Fruit fly (Drosophila melanogaster) whole organism, embryonic: ENCODE results near the gene crm.
A peak's percentile ranks its signal among the peaks of the same experiment; 100 is the strongest.

Experiments used
- Antp ChIP-seq: fragments of 200-800 bp; sonication (Bioruptor generic); optimal IDR thresholded peaks from 3 replicates; lab custom pipeline; 2016; ENCODE audit warnings: missing biosample characterization, missing genetic modification characterization
- CG10431 ChIP-seq: fragments of 200-800 bp; sonication (Bioruptor generic); optimal IDR thresholded peaks from 3 replicates; lab custom pipeline; 2018; ENCODE audit warnings: missing biosample characterization, mild to moderate bottlenecking, missing genetic modification characterization
- CG12659 ChIP-seq: fragments of 200-800 bp; sonication (Bioruptor generic); optimal IDR thresholded peaks from 3 replicates; lab custom pipeline; 2017; ENCODE audit warnings: mild to moderate bottlenecking, missing biosample characterization, missing genetic modification reagents, missing genetic modification characterization
- CG13123 ChIP-seq: fragments of 200-800 bp; sonication (Bioruptor generic); optimal IDR thresholded peaks from 2 replicates; lab custom pipeline; 2016; ENCODE audit warnings: missing biosample characterization, missing genetic modification characterization
- CG14441 ChIP-seq: fragments of 200-800 bp; sonication (Bioruptor generic); IDR thresholded peaks from 2 replicates; pipeline ENCODE4 v1.3.6; 2022; ENCODE audit warnings: missing biosample characterization, missing genetic modification characterization
- CG14710 ChIP-seq: fragments of 200-800 bp; sonication (Bioruptor generic); optimal IDR thresholded peaks from 3 replicates; lab custom pipeline; 2019; ENCODE audit warnings: missing biosample characterization, mild to moderate bottlenecking, missing genetic modification characterization, moderate library complexity
- CG17568 ChIP-seq: fragments of 200-800 bp; sonication (Bioruptor generic); optimal IDR thresholded peaks from 2 replicates; lab custom pipeline; 2018; ENCODE audit warnings: missing biosample characterization, mild to moderate bottlenecking, missing genetic modification characterization, moderate library complexity
- CG2889 ChIP-seq: fragments of 200-800 bp; sonication (Bioruptor generic); IDR thresholded peaks from 3 replicates; pipeline ENCODE4 v1.3.6; 2022; ENCODE audit warnings: missing biosample characterization, missing genetic modification characterization
- CG31365 ChIP-seq: fragments of 200-800 bp; sonication (Bioruptor generic); optimal IDR thresholded peaks from 2 replicates; lab custom pipeline; 2018; ENCODE audit warnings: missing biosample characterization, mild to moderate bottlenecking, missing genetic modification characterization
- CG32772 ChIP-seq: fragments of 200-800 bp; sonication (Bioruptor generic); IDR thresholded peaks from 2 replicates; pipeline ENCODE4 v1.3.6; 2022; ENCODE audit warnings: missing biosample characterization, missing genetic modification characterization
- CG34376 ChIP-seq: fragments of 200-800 bp; sonication (Bioruptor generic); optimal IDR thresholded peaks from 2 replicates; lab custom pipeline; 2018; ENCODE audit warnings: missing biosample characterization, mild to moderate bottlenecking, missing genetic modification characterization
- CG34422 ChIP-seq: fragments of 200-800 bp; sonication (Bioruptor generic); IDR thresholded peaks from 3 replicates; pipeline ENCODE4 v1.3.6; 2022; ENCODE audit warnings: missing biosample characterization, missing genetic modification characterization
- CG3995 ChIP-seq: fragments of 200-800 bp; sonication (Bioruptor generic); optimal IDR thresholded peaks from 3 replicates; lab custom pipeline; 2016; ENCODE audit warnings: missing biosample characterization, missing genetic modification characterization
- CG42726 ChIP-seq: fragments of 200-800 bp; sonication (Bioruptor generic); IDR thresholded peaks from 2 replicates; pipeline ENCODE4 v1.3.6; 2022; ENCODE audit warnings: missing biosample characterization, missing genetic modification characterization; ENCODE audit not compliant: partially characterized antibody
- CG8478 ChIP-seq: fragments of >200 bp; optimal IDR thresholded peaks from 2 replicates; lab custom pipeline; 2018
- Dek ChIP-seq: fragments of 200-800 bp; sonication (Bioruptor generic); optimal IDR thresholded peaks from 3 replicates; lab custom pipeline; 2019; ENCODE audit warnings: missing biosample characterization, mild to moderate bottlenecking, missing genetic modification characterization, moderate library complexity
- Dp ChIP-seq: fragments of 200-800 bp; sonication (Bioruptor generic); optimal IDR thresholded peaks from 2 replicates; lab custom pipeline; 2018; ENCODE audit warnings: missing biosample characterization, mild to moderate bottlenecking, missing genetic modification characterization, moderate library complexity
- HLH4C ChIP-seq: fragments of 200-800 bp; sonication (Bioruptor generic); IDR thresholded peaks from 3 replicates; pipeline ENCODE4 v1.3.6; 2022; ENCODE audit warnings: missing biosample characterization, missing genetic modification characterization; ENCODE audit not compliant: partially characterized antibody
- NFAT ChIP-seq: fragments of 200-800 bp; sonication (Bioruptor generic); IDR thresholded peaks from 2 replicates; pipeline ENCODE4 v1.3.6; 2022; ENCODE audit warnings: missing biosample characterization, missing genetic modification characterization
- Nf-YC ChIP-seq: fragments of 200-800 bp; optimal IDR thresholded peaks from 3 replicates; lab custom pipeline; 2019; ENCODE audit warnings: missing biosample characterization, mild to moderate bottlenecking, missing genetic modification characterization, moderate library complexity
- NfI ChIP-seq: fragments of 200-800 bp; sonication (Bioruptor generic); optimal IDR thresholded peaks from 3 replicates; lab custom pipeline; 2018; ENCODE audit warnings: missing biosample characterization, mild to moderate bottlenecking, missing genetic modification characterization, moderate library complexity
- Oli ChIP-seq: fragments of 200-800 bp; sonication (Bioruptor generic); optimal IDR thresholded peaks from 2 replicates; lab custom pipeline; 2018; ENCODE audit warnings: missing biosample characterization, mild to moderate bottlenecking, missing genetic modification characterization, moderate library complexity
- Optix ChIP-seq: fragments of 200-800 bp; sonication (Bioruptor generic); IDR thresholded peaks from 3 replicates; pipeline ENCODE4 v1.3.6; 2022; ENCODE audit warnings: missing biosample characterization, missing genetic modification characterization
- Rfx ChIP-seq: fragments of 200-800 bp; sonication (Bioruptor generic); IDR thresholded peaks from 2 replicates; pipeline ENCODE4 v1.3.6; 2022; ENCODE audit warnings: missing biosample characterization, missing genetic modification characterization
- Sox100B ChIP-seq: fragments of 200-800 bp; sonication (Bioruptor generic); optimal IDR thresholded peaks from 3 replicates; lab custom pipeline; 2018; ENCODE audit warnings: missing biosample characterization, mild to moderate bottlenecking, missing genetic modification characterization
- Trl ChIP-seq, 3 experiments: fragments of >200 bp in 2 of 3; fragments of 200-800 bp in 1 of 3; sonication (Bioruptor generic) in 1 of 3; optimal IDR thresholded peaks; 2 replicates in 1 of 3; 3 replicates in 2 of 3; lab custom pipeline; 2016 to 2017; ENCODE audit warnings: missing biosample characterization in 1 of 3, missing genetic modification characterization in 1 of 3
- bcd ChIP-seq: fragments of 200-800 bp; sonication (Bioruptor generic); optimal IDR thresholded peaks from 2 replicates; lab custom pipeline; 2017; ENCODE audit warnings: missing biosample characterization, mild to moderate bottlenecking, missing genetic modification characterization
- cato ChIP-seq: fragments of 200-800 bp; sonication (Bioruptor generic); optimal IDR thresholded peaks from 2 replicates; lab custom pipeline; 2016; ENCODE audit warnings: missing biosample characterization, missing genetic modification characterization, borderline replicate concordance
- croc ChIP-seq: fragments of 200-800 bp; sonication (Bioruptor generic); conservative IDR thresholded peaks from 3 replicates; pipeline ENCODE4 v1.3.6; 2022; ENCODE audit warnings: missing biosample characterization, missing genetic modification characterization
- cwo ChIP-seq: fragments of 200-800 bp; sonication (Bioruptor generic); optimal IDR thresholded peaks from 3 replicates; lab custom pipeline; 2017; ENCODE audit warnings: missing biosample characterization, missing genetic modification characterization, mild to moderate bottlenecking, moderate library complexity, missing genetic modification reagents
- danr ChIP-seq: fragments of 200-800 bp; sonication (Bioruptor generic); IDR thresholded peaks from 2 replicates; pipeline ENCODE4 v1.3.6; 2022; ENCODE audit warnings: missing biosample characterization, missing genetic modification characterization
- dimm ChIP-seq: fragments of 200-800 bp; sonication (Bioruptor generic); IDR thresholded peaks from 2 replicates; pipeline ENCODE4 v1.3.6; 2022; ENCODE audit warnings: missing biosample characterization, missing genetic modification characterization
- ems ChIP-seq: fragments of 200-800 bp; sonication (Bioruptor generic); optimal IDR thresholded peaks from 3 replicates; lab custom pipeline; 2016; ENCODE audit warnings: missing biosample characterization, missing genetic modification characterization
- esg ChIP-seq: fragments of 200-800 bp; sonication (Bioruptor generic); conservative IDR thresholded peaks from 2 replicates; pipeline ENCODE4 v1.3.6; 2022; ENCODE audit warnings: missing biosample characterization, missing genetic modification characterization
- gce ChIP-seq: fragments of 200-800 bp; sonication (Bioruptor generic); IDR thresholded peaks from 3 replicates; pipeline ENCODE4 v1.3.6; 2022; ENCODE audit warnings: missing biosample characterization, missing genetic modification characterization
- gem ChIP-seq: fragments of 200-800 bp; sonication (Bioruptor generic); optimal IDR thresholded peaks from 2 replicates; lab custom pipeline; 2019; ENCODE audit warnings: missing biosample characterization, mild to moderate bottlenecking, missing genetic modification characterization, moderate library complexity
- hth ChIP-seq: fragments of >200 bp; optimal IDR thresholded peaks from 2 replicates; lab custom pipeline; 2017; ENCODE audit warnings: inconsistent platforms
- otp ChIP-seq: fragments of 200-800 bp; sonication (Bioruptor generic); IDR thresholded peaks from 3 replicates; pipeline ENCODE4, ENCODE4 v1.3.6; 2022; ENCODE audit warnings: missing biosample characterization, missing genetic modification characterization
- peb ChIP-seq: fragments of 200-800 bp; sonication (Bioruptor generic); IDR thresholded peaks from 2 replicates; pipeline ENCODE4 v1.3.6; 2022; ENCODE audit warnings: missing biosample characterization, missing genetic modification characterization
- phol ChIP-seq: fragments of 200-800 bp; sonication (Bioruptor generic); optimal IDR thresholded peaks from 3 replicates; lab custom pipeline; 2018; ENCODE audit warnings: missing biosample characterization, mild to moderate bottlenecking, missing genetic modification characterization, moderate library complexity
- prd ChIP-seq, 3 experiments: fragments of >200 bp in 2 of 3; fragments of 200-800 bp in 1 of 3; sonication (Bioruptor generic) in 1 of 3; optimal IDR thresholded peaks in 2 of 3; IDR thresholded peaks in 1 of 3; 2 replicates in 2 of 3; 3 replicates in 1 of 3; pipeline versions ENCODE4 v1.3.6 to Lab custom; 2017 to 2022; ENCODE audit warnings: missing biosample characterization in 1 of 3, missing genetic modification characterization in 1 of 3
- rib ChIP-seq: fragments of 200-800 bp; sonication (Bioruptor generic); IDR thresholded peaks from 2 replicates; pipeline ENCODE4 v1.3.6; 2022; ENCODE audit warnings: missing biosample characterization, missing genetic modification characterization
- schlank ChIP-seq: fragments of 200-800 bp; sonication (Bioruptor generic); optimal IDR thresholded peaks from 2 replicates; lab custom pipeline; 2018; ENCODE audit warnings: missing biosample characterization, mild to moderate bottlenecking, missing genetic modification characterization
- sima ChIP-seq: fragments of 200-800 bp; sonication (Bioruptor generic); optimal IDR thresholded peaks from 2 replicates; lab custom pipeline; 2016; ENCODE audit warnings: missing biosample characterization, missing genetic modification characterization
- slbo ChIP-seq: fragments of 200-800 bp; sonication (Bioruptor generic); IDR thresholded peaks from 2 replicates; pipeline ENCODE4 v1.3.6; 2022; ENCODE audit warnings: missing biosample characterization, missing genetic modification characterization
- tap ChIP-seq: fragments of 200-800 bp; optimal IDR thresholded peaks from 3 replicates; lab custom pipeline; 2019; ENCODE audit warnings: missing biosample characterization, mild to moderate bottlenecking, missing genetic modification characterization, moderate library complexity
- toy ChIP-seq: fragments of 200-800 bp; sonication (Bioruptor generic); IDR thresholded peaks from 2 replicates; pipeline ENCODE4 v1.3.6; 2022; ENCODE audit warnings: missing biosample characterization, missing genetic modification characterization
- twi ChIP-seq: fragments of 200-800 bp; optimal IDR thresholded peaks from 2 replicates; lab custom pipeline; 2019; ENCODE audit warnings: missing biosample characterization, mild to moderate bottlenecking, missing genetic modification characterization, moderate library complexity
- unpg ChIP-seq: fragments of 200-800 bp; sonication (Bioruptor generic); optimal IDR thresholded peaks from 3 replicates; lab custom pipeline; 2018; ENCODE audit warnings: missing biosample characterization, mild to moderate bottlenecking, missing genetic modification characterization, moderate library complexity
- wdn ChIP-seq: fragments of 200-800 bp; sonication (Bioruptor generic); IDR thresholded peaks from 2 replicates; pipeline ENCODE4 v1.3.6; 2022; ENCODE audit warnings: missing biosample characterization, missing genetic modification characterization
- zf30C ChIP-seq: fragments of 200-800 bp; sonication (Bioruptor generic); optimal IDR thresholded peaks from 3 replicates; lab custom pipeline; 2018; ENCODE audit warnings: missing biosample characterization, mild to moderate bottlenecking, missing genetic modification characterization

crm gene

DNA sequence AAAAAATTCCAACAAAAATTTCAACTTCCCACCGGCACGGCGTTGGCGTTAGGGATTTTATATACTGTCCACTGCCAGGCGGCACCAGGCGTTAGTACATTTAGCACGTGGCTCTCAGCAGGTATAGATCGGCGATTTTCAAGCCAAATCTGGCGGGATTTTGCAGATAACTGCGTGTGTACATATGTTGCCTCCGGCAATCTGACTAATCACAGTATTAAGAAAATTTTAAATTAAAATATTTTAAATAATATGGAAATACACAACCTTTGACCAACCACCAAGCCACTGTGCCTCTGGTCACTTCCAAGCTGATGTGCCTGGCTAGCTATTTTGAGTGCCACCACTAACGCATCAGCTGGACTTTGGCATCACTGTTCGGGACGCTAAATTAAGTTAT is 6.4 kb downstream of the crm start, which contains the start of the genes ttm50 and CG2712 (continued):
- TF ChIP-seq Nf-YC (tag; lab: Kevin White, UChicago): peak; percentile 65
- peak; percentile 65 for TF ChIP-seq NfI (GFP tag; lab: Kevin White, UChicago)
- peak; percentile 28; the same call in 1 of the 2 replicates for TF ChIP-seq CG14441 (GFP tag; lab: Robert Waterston, UW)
- no peak for TF ChIP-seq Antp (GFP tag; lab: Kevin White, UChicago)
- TF ChIP-seq toy (GFP tag; lab: Robert Waterston, UW): no peak
- TF ChIP-seq CG42726 (GFP tag; lab: Robert Waterston, UW): no peak
- no peak for TF ChIP-seq HLH4C (GFP tag; lab: Robert Waterston, UW)
- no peak for TF ChIP-seq gem (tag; lab: Kevin White, UChicago)
- TF ChIP-seq dimm (GFP tag; lab: Robert Waterston, UW): no peak
- peak; percentile 43 for TF ChIP-seq cwo (GFP tag; lab: Kevin White, UChicago)
- TF ChIP-seq twi (tag; lab: Kevin White, UChicago): peak; percentile 66
- TF ChIP-seq peb (GFP tag; lab: Robert Waterston, UW): no peak; the same call in 1 of the 2 replicates
- TF ChIP-seq rib (GFP tag; lab: Robert Waterston, UW): no peak
- no peak for TF ChIP-seq unpg (GFP tag; lab: Kevin White, UChicago)
- no peak for TF ChIP-seq CG13123 (GFP tag; lab: Kevin White, UChicago)
- TF ChIP-seq hth (lab: Kevin White, UChicago): no peak
- TF ChIP-seq NFAT (GFP tag; lab: Robert Waterston, UW): peak; percentile 27; the same call in 1 of the 2 replicates
- TF ChIP-seq schlank (tag; lab: Kevin White, UChicago): no peak
- TF ChIP-seq CG10431 (GFP tag; lab: Kevin White, UChicago): no peak
- TF ChIP-seq sima: no peak
- TF ChIP-seq phol: peak; percentile 75
- peak; percentile 64 for TF ChIP-seq slbo (GFP tag; lab: Robert Waterston, UW)
- TF ChIP-seq tap (tag; lab: Kevin White, UChicago): no peak
- TF ChIP-seq croc (GFP tag; lab: Robert Waterston, UW): peak; percentile 47; the same call in 2 of the 3 replicates
- peak; percentile 12 for TF ChIP-seq Dp (GFP tag; lab: Kevin White, UChicago)
- 0 out of 2 replicates have a peak, but pooled peaks have one; percentile 47 for TF ChIP-seq danr (GFP tag; lab: Robert Waterston, UW)
- TF ChIP-seq CG8478: no peak
- TF ChIP-seq Optix (GFP tag; lab: Robert Waterston, UW): peak; percentile 31; the same call in 1 of the 3 replicates
- peak; percentile 76 for TF ChIP-seq CG12659 (GFP tag; lab: Kevin White, UChicago)
- peak; percentile 25; the same call in 1 of the 2 replicates for TF ChIP-seq esg (GFP tag; lab: Robert Waterston, UW)
- TF ChIP-seq bcd (GFP tag; lab: Kevin White, UChicago): no peak
- TF ChIP-seq CG34376: peak; percentile 28
- no peak for TF ChIP-seq CG17568 (GFP tag; lab: Kevin White, UChicago)
- TF ChIP-seq Sox100B (GFP tag; lab: Kevin White, UChicago): no peak
- no peak for TF ChIP-seq CG31365
- TF ChIP-seq gce (GFP tag; lab: Robert Waterston, UW): no peak
- no peak for TF ChIP-seq prd (optimal IDR thresholded peaks at IDR 0.05; lab: Kevin White, UChicago)
- TF ChIP-seq prd (GFP tag; IDR thresholded peaks at IDR 0.05; lab: Robert Waterston, UW): peak; percentile 78
- peak; percentile 45 for TF ChIP-seq cato (GFP tag; lab: Kevin White, UChicago)
- TF ChIP-seq ems: no peak
- peak; percentile 57 for TF ChIP-seq Oli (tag; lab: Kevin White, UChicago)
- TF ChIP-seq wdn: no peak
- TF ChIP-seq Trl (optimal IDR thresholded peaks at IDR 0.05; lab: Kevin White, UChicago): no peak
- TF ChIP-seq Trl (GFP tag; optimal IDR thresholded peaks at IDR 0.05; lab: Kevin White, UChicago): no peak
- no peak for TF ChIP-seq zf30C (GFP tag; lab: Kevin White, UChicago)
- peak; percentile 63 for TF ChIP-seq Dek (tag; lab: Kevin White, UChicago)
- TF ChIP-seq CG3995 (GFP tag; lab: Kevin White, UChicago): peak; percentile 55
- TF ChIP-seq CG2889 (GFP tag; lab: Robert Waterston, UW): no peak
- peak; percentile 81 for TF ChIP-seq CG14710 (tag; lab: Kevin White, UChicago)
- TF ChIP-seq CG34422 (GFP tag; lab: Robert Waterston, UW): no peak
- no peak for TF ChIP-seq CG32772 (GFP tag; lab: Robert Waterston, UW)
- peak; percentile 71 for TF ChIP-seq Rfx (GFP tag; lab: Robert Waterston, UW)
- 0 out of 3 replicates have a peak, but pooled peaks have one; percentile 34 for TF ChIP-seq otp (GFP tag; lab: Robert Waterston, UW)
